Fruit fly (Drosophila melanogaster) whole organism, prepupa: ENCODE data around the gene CG14740.
A peak's percentile ranks its signal among the peaks of the same experiment; 100 is the strongest.

Experiments used
- CG10669 ChIP-seq: fragments of 200-800 bp; sonication (Bioruptor generic); optimal IDR thresholded peaks from 3 replicates; lab custom pipeline; 2018; ENCODE audit warnings: missing biosample characterization, mild to moderate bottlenecking, missing genetic modification characterization, moderate library complexity
- CG11762 ChIP-seq: fragments of 200-800 bp; sonication (Bioruptor generic); optimal IDR thresholded peaks from 3 replicates; lab custom pipeline; 2016; ENCODE audit warnings: missing biosample characterization, missing genetic modification characterization; ENCODE audit not compliant: insufficient read depth
- CG16779 ChIP-seq: fragments of 200-800 bp; sonication (Bioruptor generic); optimal IDR thresholded peaks from 3 replicates; lab custom pipeline; 2017; ENCODE audit warnings: missing biosample characterization, mild to moderate bottlenecking, missing genetic modification characterization
- CG6808 ChIP-seq: fragments of 200-800 bp; sonication (Bioruptor generic); optimal IDR thresholded peaks from 3 replicates; lab custom pipeline; 2017; ENCODE audit warnings: missing biosample characterization, missing genetic modification characterization, mild to moderate bottlenecking, moderate library complexity, missing genetic modification reagents
- CG6854 ChIP-seq: fragments of 200-800 bp; sonication (Bioruptor generic); optimal IDR thresholded peaks from 2 replicates; lab custom pipeline; 2017; ENCODE audit warnings: missing biosample characterization, mild to moderate bottlenecking, missing genetic modification characterization
- Ets21C ChIP-seq: fragments of 200-800 bp; sonication (Bioruptor generic); optimal IDR thresholded peaks from 3 replicates; lab custom pipeline; 2016; ENCODE audit warnings: missing biosample characterization, missing genetic modification characterization
- achi ChIP-seq: fragments of 200-800 bp; sonication (Bioruptor generic); optimal IDR thresholded peaks from 3 replicates; lab custom pipeline; 2016; ENCODE audit warnings: missing biosample characterization, missing genetic modification characterization
- esn ChIP-seq: fragments of 200-800 bp; sonication (Bioruptor generic); optimal IDR thresholded peaks from 2 replicates; lab custom pipeline; 2016; ENCODE audit warnings: missing biosample characterization, mild to moderate bottlenecking, missing genetic modification characterization, moderate library complexity

The CG14740 gene

DNA sequence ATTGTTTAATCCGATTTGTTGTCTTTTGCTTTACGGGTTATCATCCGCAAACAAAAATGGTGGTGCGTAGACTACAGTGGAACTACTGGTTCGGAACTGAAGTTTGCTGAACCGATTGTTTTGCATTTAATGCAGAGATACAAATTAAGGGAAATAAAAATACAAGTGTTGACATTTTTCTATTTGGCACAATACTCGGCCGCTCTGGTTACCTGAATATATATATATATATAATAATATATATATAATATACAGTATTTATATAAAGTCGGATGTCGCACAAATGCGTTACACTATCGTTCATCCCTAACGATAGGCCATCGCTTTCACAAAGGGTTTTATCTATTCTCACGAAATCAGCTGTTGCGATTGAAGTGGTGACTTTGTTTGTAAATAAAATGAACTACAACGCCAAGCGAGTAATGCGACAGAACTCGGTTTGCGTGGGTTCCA, 45.9 kb downstream of the CG14740 start, which contains the start of the genes DCAF12 and Spt3 (continued):
- TF ChIP-seq CG10669 (no peak), CG11762 (no peak), CG6854 (no peak), achi (peak; percentile 55), esn (GFP tag; lab: Kevin White, UChicago) (peak; percentile 46), Ets21C (GFP tag; lab: Kevin White, UChicago) (no peak), CG16779 (no peak), CG6808 (GFP tag; lab: Kevin White, UChicago) (no peak)
